Worm (Caenorhabditis elegans): ENCODE measurements around the gene R166.3.

DNA sequence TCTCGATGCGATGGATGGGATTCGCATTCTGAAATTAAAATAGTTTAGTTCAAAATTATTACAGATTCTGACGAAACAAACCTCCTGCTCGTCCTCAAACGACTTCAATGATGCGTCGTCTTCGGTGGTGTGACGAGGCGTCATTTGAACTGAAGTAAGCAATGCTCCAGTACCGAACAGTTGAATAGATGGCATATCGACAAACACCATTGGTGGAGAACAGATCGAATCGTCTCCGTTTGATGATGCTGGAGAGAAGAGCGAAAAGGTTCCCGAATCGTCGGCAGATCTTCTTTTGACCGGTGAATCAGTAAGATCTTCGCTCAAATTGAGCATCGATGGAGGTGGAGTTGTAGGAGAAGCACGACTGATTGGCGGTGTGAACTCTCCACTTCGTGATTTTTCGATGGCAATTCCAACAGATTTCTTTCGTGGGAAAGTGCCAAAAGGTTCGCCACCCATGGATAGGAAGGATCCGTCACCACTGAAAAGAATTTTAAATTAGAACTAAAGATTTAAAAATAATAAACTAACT is 5.3 kb upstream of the R166.3 start:
- no peak for TF ChIP-seq ham-2 (GFP tag; optimal IDR thresholded peaks at IDR 0.05)
- TF ChIP-seq elt-1 (tag; optimal IDR thresholded peaks at IDR 0.05; ENCODE audit: borderline replicate concordance, insufficient read depth), result no peak
- no peak for TF ChIP-seq unc-62 (GFP tag; optimal IDR thresholded peaks at IDR 0.05)
- no peak for TF ChIP-seq nhr-28 (tag; optimal IDR thresholded peaks at IDR 0.05)
- no peak for TF ChIP-seq snpc-4 (tag; optimal IDR thresholded peaks at IDR 0.05)
